Worm (Caenorhabditis elegans): ENCODE results near the gene C07E3.8.

DNA sequence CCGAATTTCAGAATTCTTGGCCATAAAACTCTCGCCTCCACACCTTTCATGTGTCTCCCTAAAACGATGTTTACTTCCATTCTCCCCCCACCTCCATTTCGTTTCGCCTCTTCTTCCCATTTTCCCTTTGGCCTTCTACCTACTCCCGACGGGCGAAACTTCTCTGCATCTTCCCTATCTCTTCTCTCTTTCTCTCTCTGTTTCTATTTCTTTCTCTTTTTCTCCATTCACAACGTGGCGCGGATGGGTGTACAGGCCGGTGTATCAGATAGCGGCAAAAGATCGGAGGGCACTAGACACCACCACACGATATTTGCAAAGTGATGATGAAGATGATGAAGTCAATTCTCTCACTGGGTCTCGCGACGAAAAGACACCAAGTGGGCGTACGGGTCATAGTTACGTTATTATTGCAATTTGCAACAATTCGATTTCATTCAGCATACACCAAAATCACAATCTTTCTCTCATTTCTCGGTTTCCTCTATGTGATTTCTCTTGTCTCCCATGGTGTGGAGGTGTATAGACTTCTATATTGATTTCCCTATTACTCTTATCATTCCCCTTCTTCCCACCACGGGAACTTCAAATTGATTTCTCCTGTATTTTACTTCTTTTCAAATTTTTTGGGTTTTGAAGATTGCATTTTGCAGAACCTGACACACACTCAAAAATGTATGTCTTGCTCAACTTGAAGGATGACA, 32.8 kb downstream of the C07E3.8 start, which contains the start of gene ztf-27:
- TF ChIP-seq him-1 (tag; optimal IDR thresholded peaks at IDR 0.05) (no peak), dao-5 (tag; optimal IDR thresholded peaks at IDR 0.05) (no peak)
